Fruit fly (Drosophila melanogaster) whole organism, embryonic: ENCODE results near the gene rasp.

Source experiments
- Adf1 ChIP-seq: fragments of 200-800 bp; sonication (Bioruptor generic); IDR thresholded peaks from 2 replicates; pipeline ENCODE4 v1.3.6; 2022; ENCODE audit warnings: missing biosample characterization, missing genetic modification characterization
- C15 ChIP-seq: fragments of 200-800 bp; sonication (Bioruptor generic); IDR thresholded peaks from 3 replicates; pipeline ENCODE4 v1.3.6; 2022; ENCODE audit warnings: missing biosample characterization, missing genetic modification characterization
- CG10654 ChIP-seq: fragments of 200-800 bp; sonication (Bioruptor generic); optimal IDR thresholded peaks from 2 replicates; lab custom pipeline; 2016; ENCODE audit warnings: missing biosample characterization, missing genetic modification characterization
- CG11093 ChIP-seq: fragments of 200-800 bp; sonication (Bioruptor generic); IDR thresholded peaks from 3 replicates; pipeline ENCODE4 v1.3.6; 2022; ENCODE audit warnings: missing biosample characterization, missing genetic modification characterization
- CG12236 ChIP-seq: fragments of 200-800 bp; sonication (Bioruptor generic); optimal IDR thresholded peaks from 2 replicates; lab custom pipeline; 2016; ENCODE audit warnings: missing biosample characterization, missing genetic modification characterization
- CG14441 ChIP-seq: fragments of 200-800 bp; sonication (Bioruptor generic); IDR thresholded peaks from 2 replicates; pipeline ENCODE4 v1.3.6; 2022; ENCODE audit warnings: missing biosample characterization, missing genetic modification characterization
- CG14667 ChIP-seq: fragments of 200-800 bp; sonication (Bioruptor generic); IDR thresholded peaks from 2 replicates; pipeline ENCODE4 v1.3.6; 2022; ENCODE audit warnings: missing biosample characterization, missing genetic modification characterization
- CG30431 ChIP-seq: fragments of 200-800 bp; sonication (Bioruptor generic); optimal IDR thresholded peaks from 2 replicates; lab custom pipeline; 2017; ENCODE audit warnings: missing biosample characterization, missing genetic modification characterization
- CG31441 ChIP-seq: fragments of 200-800 bp; sonication (Bioruptor generic); IDR thresholded peaks from 2 replicates; pipeline ENCODE4 v1.3.6; 2022; ENCODE audit warnings: missing biosample characterization, missing genetic modification characterization
- CG32772 ChIP-seq: fragments of 200-800 bp; sonication (Bioruptor generic); IDR thresholded peaks from 2 replicates; pipeline ENCODE4 v1.3.6; 2022; ENCODE audit warnings: missing biosample characterization, missing genetic modification characterization
- CG4854 ChIP-seq: fragments of 200-800 bp; sonication (Bioruptor generic); optimal IDR thresholded peaks from 2 replicates; lab custom pipeline; 2016; ENCODE audit warnings: missing biosample characterization, missing genetic modification characterization, inconsistent platforms
- CG5953 ChIP-seq: fragments of 200-800 bp; sonication (Bioruptor generic); IDR thresholded peaks from 2 replicates; pipeline ENCODE4 v1.3.6; 2022; ENCODE audit warnings: missing biosample characterization, missing genetic modification characterization
- CG6791 ChIP-seq: fragments of 200-800 bp; sonication (Bioruptor generic); IDR thresholded peaks from 3 replicates; pipeline ENCODE4 v1.3.6; 2022; ENCODE audit warnings: missing biosample characterization, missing genetic modification characterization; ENCODE audit not compliant: partially characterized antibody
- CG7987 ChIP-seq: fragments of 200-800 bp; sonication (Bioruptor generic); optimal IDR thresholded peaks from 2 replicates; lab custom pipeline; 2018; ENCODE audit warnings: missing biosample characterization, mild to moderate bottlenecking, missing genetic modification characterization, moderate library complexity
- CG8359 ChIP-seq: fragments of 200-800 bp; sonication (Bioruptor generic); optimal IDR thresholded peaks from 2 replicates; lab custom pipeline; 2017; ENCODE audit warnings: missing biosample characterization, mild to moderate bottlenecking, missing genetic modification characterization, borderline replicate concordance
- CG9727 ChIP-seq: fragments of 200-800 bp; sonication (Bioruptor generic); optimal IDR thresholded peaks from 3 replicates; lab custom pipeline; 2017; ENCODE audit warnings: missing biosample characterization, mild to moderate bottlenecking, missing genetic modification characterization
- CG9797 ChIP-seq: fragments of 200-800 bp; sonication (Bioruptor generic); optimal IDR thresholded peaks from 3 replicates; lab custom pipeline; 2018; ENCODE audit warnings: missing biosample characterization, mild to moderate bottlenecking, missing genetic modification characterization
- CG9876 ChIP-seq: fragments of 200-800 bp; sonication (Bioruptor generic); optimal IDR thresholded peaks from 2 replicates; lab custom pipeline; 2016; ENCODE audit warnings: missing biosample characterization, missing genetic modification characterization
- CHES-1-like ChIP-seq: fragments of 200-800 bp; sonication (Bioruptor generic); optimal IDR thresholded peaks from 2 replicates; lab custom pipeline; 2016; ENCODE audit warnings: missing biosample characterization, missing genetic modification characterization
- D19A ChIP-seq: fragments of 200-800 bp; optimal IDR thresholded peaks from 3 replicates; lab custom pipeline; 2019; ENCODE audit warnings: missing biosample characterization, mild to moderate bottlenecking, missing genetic modification characterization, moderate library complexity
- Dip3 ChIP-seq: fragments of 200-800 bp; sonication (Bioruptor generic); optimal IDR thresholded peaks from 3 replicates; lab custom pipeline; 2016; ENCODE audit warnings: missing biosample characterization, missing genetic modification characterization
- Dll ChIP-seq: fragments of 200-800 bp; sonication (Bioruptor generic); IDR thresholded peaks from 4 replicates; pipeline ENCODE4 v1.3.6; 2022; ENCODE audit warnings: missing biosample characterization, missing genetic modification characterization; ENCODE audit not compliant: partially characterized antibody
- Elba2 ChIP-seq: fragments of 200-800 bp; sonication (Bioruptor generic); optimal IDR thresholded peaks from 3 replicates; lab custom pipeline; 2016; ENCODE audit warnings: missing biosample characterization, missing genetic modification characterization
- HLH54F ChIP-seq: fragments of 200-800 bp; sonication (Bioruptor generic); optimal IDR thresholded peaks from 3 replicates; lab custom pipeline; 2016; ENCODE audit warnings: missing biosample characterization, missing genetic modification characterization
- Hand ChIP-seq: fragments of 200-800 bp; sonication (Bioruptor generic); optimal IDR thresholded peaks from 2 replicates; lab custom pipeline; 2017; ENCODE audit warnings: mild to moderate bottlenecking, missing biosample characterization, missing genetic modification reagents, missing genetic modification characterization
- Med ChIP-seq: fragments of 200-800 bp; sonication (Bioruptor generic); peaks from one replicate; lab custom pipeline; 2016; ENCODE audit warnings: missing biosample characterization, missing genetic modification characterization, mild to moderate bottlenecking, inconsistent platforms, moderate library complexity
- NK7.1 ChIP-seq: fragments of 200-800 bp; sonication (Bioruptor generic); optimal IDR thresholded peaks from 3 replicates; lab custom pipeline; 2016; ENCODE audit warnings: missing biosample characterization, missing genetic modification characterization
- Usf ChIP-seq: fragments of 200-800 bp; sonication (Bioruptor generic); optimal IDR thresholded peaks from 2 replicates; lab custom pipeline; 2017; ENCODE audit warnings: missing genotype, missing biosample characterization, missing genetic modification characterization
- Xrp1 ChIP-seq: fragments of 200-800 bp; sonication (Bioruptor generic); IDR thresholded peaks from 2 replicates; pipeline ENCODE4 v1.3.6; 2022; ENCODE audit warnings: missing biosample characterization, missing genetic modification characterization
- ab ChIP-seq: fragments of 200-800 bp; sonication (Bioruptor generic); optimal IDR thresholded peaks from 2 replicates; lab custom pipeline; 2016; ENCODE audit warnings: missing biosample characterization, missing genetic modification characterization
- abd-A ChIP-seq: fragments of 200-800 bp; sonication (Bioruptor generic); optimal IDR thresholded peaks from 3 replicates; lab custom pipeline; 2019; ENCODE audit warnings: missing biosample characterization, mild to moderate bottlenecking, missing genetic modification characterization, moderate library complexity
- ac ChIP-seq: fragments of 200-800 bp; sonication (Bioruptor generic); optimal IDR thresholded peaks from 3 replicates; lab custom pipeline; 2017; ENCODE audit warnings: missing biosample characterization, mild to moderate bottlenecking, missing genetic modification characterization
- ase ChIP-seq: fragments of 200-800 bp; sonication (Bioruptor generic); IDR thresholded peaks from 3 replicates; pipeline ENCODE4 v1.3.6; 2022; ENCODE audit warnings: missing biosample characterization, missing genetic modification characterization
- bigmax ChIP-seq: fragments of 200-800 bp; sonication (Bioruptor generic); optimal IDR thresholded peaks from 2 replicates; lab custom pipeline; 2018; ENCODE audit warnings: missing biosample characterization, mild to moderate bottlenecking, missing genetic modification characterization
- bsh ChIP-seq, 2 experiments: fragments of 200-800 bp; sonication (Bioruptor generic); optimal IDR thresholded peaks; 2 replicates each; lab custom pipeline; 2017 to 2018; ENCODE audit warnings: mild to moderate bottlenecking in 2 of 2, missing biosample characterization in 2 of 2, missing genetic modification characterization in 2 of 2, moderate library complexity in 1 of 2
- corto ChIP-seq: fragments of 200-800 bp; sonication (Bioruptor generic); optimal IDR thresholded peaks from 2 replicates; lab custom pipeline; 2016; ENCODE audit warnings: missing biosample characterization, mild to moderate bottlenecking, missing genetic modification characterization, moderate library complexity
- crc ChIP-seq: fragments of 200-800 bp; sonication (Bioruptor generic); optimal IDR thresholded peaks from 2 replicates; lab custom pipeline; 2016; ENCODE audit warnings: missing biosample characterization, missing genetic modification characterization
- crp ChIP-seq, 2 experiments: fragments of 200-800 bp; sonication (Bioruptor generic); optimal IDR thresholded peaks; 2 replicates in 1 of 2; 3 replicates in 1 of 2; lab custom pipeline; 2017; ENCODE audit warnings: missing biosample characterization in 2 of 2, missing genetic modification characterization in 2 of 2, mild to moderate bottlenecking in 1 of 2, moderate library complexity in 1 of 2
- dan ChIP-seq: fragments of 200-800 bp; sonication (Bioruptor generic); IDR thresholded peaks from 2 replicates; pipeline ENCODE4 v1.3.6; 2022; ENCODE audit warnings: missing biosample characterization, missing genetic modification characterization
- dati ChIP-seq: fragments of 200-800 bp; sonication (Bioruptor generic); IDR thresholded peaks from 2 replicates; pipeline ENCODE4 v1.3.6; 2022; ENCODE audit warnings: missing biosample characterization, missing genetic modification characterization
- gem ChIP-seq: fragments of 200-800 bp; sonication (Bioruptor generic); optimal IDR thresholded peaks from 2 replicates; lab custom pipeline; 2019; ENCODE audit warnings: missing biosample characterization, mild to moderate bottlenecking, missing genetic modification characterization, moderate library complexity
- ham ChIP-seq: fragments of 200-800 bp; sonication (Bioruptor generic); IDR thresholded peaks from 2 replicates; pipeline ENCODE4 v1.3.6; 2022; ENCODE audit warnings: missing biosample characterization, missing genetic modification characterization
- hkb ChIP-seq, 2 experiments: fragments of 200-800 bp in 1 of 2; fragments of >200 bp in 1 of 2; sonication (Bioruptor generic) in 1 of 2; IDR thresholded peaks in 1 of 2; optimal IDR thresholded peaks in 1 of 2; 2 replicates each; pipeline versions ENCODE4 v1.3.6 to Lab custom; 2017 to 2022; ENCODE audit warnings: missing biosample characterization in 1 of 2, missing genetic modification characterization in 1 of 2
- org-1 ChIP-seq: fragments of 200-800 bp; sonication (Bioruptor generic); optimal IDR thresholded peaks from 2 replicates; lab custom pipeline; 2017; ENCODE audit warnings: missing biosample characterization, missing genetic modification characterization
- otp ChIP-seq: fragments of 200-800 bp; sonication (Bioruptor generic); IDR thresholded peaks from 3 replicates; pipeline ENCODE4, ENCODE4 v1.3.6; 2022; ENCODE audit warnings: missing biosample characterization, missing genetic modification characterization
- pros ChIP-seq: fragments of 200-800 bp; sonication (Bioruptor generic); optimal IDR thresholded peaks from 3 replicates; lab custom pipeline; 2019; ENCODE audit warnings: missing biosample characterization, mild to moderate bottlenecking, missing genetic modification characterization, moderate library complexity
- rib ChIP-seq: fragments of 200-800 bp; sonication (Bioruptor generic); IDR thresholded peaks from 2 replicates; pipeline ENCODE4 v1.3.6; 2022; ENCODE audit warnings: missing biosample characterization, missing genetic modification characterization
- run ChIP-seq: fragments of 200-800 bp; sonication (Bioruptor generic); optimal IDR thresholded peaks from 3 replicates; lab custom pipeline; 2018; ENCODE audit warnings: missing biosample characterization, mild to moderate bottlenecking, missing genetic modification characterization
- sna ChIP-seq: fragments of 200-800 bp; sonication (Bioruptor generic); IDR thresholded peaks from 2 replicates; pipeline ENCODE4 v1.3.6; 2022; ENCODE audit warnings: missing biosample characterization, missing genetic modification characterization; ENCODE audit not compliant: partially characterized antibody
- tgo ChIP-seq: fragments of 200-800 bp; sonication (Bioruptor generic); IDR thresholded peaks from 3 replicates; pipeline ENCODE4 v1.3.6; 2022; ENCODE audit warnings: missing biosample characterization, missing genetic modification characterization
- tup ChIP-seq: fragments of 200-800 bp; sonication (Bioruptor generic); optimal IDR thresholded peaks from 2 replicates; lab custom pipeline; 2016; ENCODE audit warnings: missing biosample characterization, mild to moderate bottlenecking, missing genetic modification characterization, moderate library complexity
- vvl ChIP-seq: fragments of 200-800 bp; sonication (Bioruptor generic); IDR thresholded peaks from 2 replicates; pipeline ENCODE4 v1.3.6; 2022; ENCODE audit warnings: missing biosample characterization, missing genetic modification characterization

rasp gene

dm6 chr3L:3192333-3192894 is 30.4 kb downstream of the rasp start, which contains the start of gene CG14965 (continued):
- TF ChIP-seq CG11093 (GFP tag; lab: Robert Waterston, UW) (no peak), CG9797 (GFP tag; lab: Kevin White, UChicago) (no peak), Adf1 (GFP tag; lab: Robert Waterston, UW) (no peak), CG4854 (no peak), C15 (GFP tag; lab: Robert Waterston, UW) (no peak), vvl (GFP tag; lab: Robert Waterston, UW) (no peak), Usf (GFP tag; lab: Kevin White, UChicago) (no peak), otp (GFP tag; lab: Robert Waterston, UW) (no peak), Dip3 (GFP tag; lab: Kevin White, UChicago) (no peak), Med (GFP tag; lab: Kevin White, UChicago) (peak; percentile 2), sna (peak; percentile 95), crc (no peak), abd-A (tag; lab: Kevin White, UChicago) (no peak), pros (GFP tag; lab: Kevin White, UChicago) (no peak), HLH54F (no peak), CG30431 (no peak), CG5953 (no peak), Xrp1 (GFP tag; lab: Robert Waterston, UW) (no peak), corto (GFP tag; lab: Kevin White, UChicago) (no peak), bigmax (GFP tag; lab: Kevin White, UChicago) (no peak), ase (GFP tag; lab: Robert Waterston, UW) (no peak), D19A (tag; lab: Kevin White, UChicago) (no peak), crp (GFP tag; optimal IDR thresholded peaks at IDR 0.05; lab: Kevin White, UChicago) (peak in 1 of 2 experiments; percentile 81), CG14441 (GFP tag; lab: Robert Waterston, UW) (peak; percentile 36; the same call in 1 of the 2 replicates), tgo (GFP tag; lab: Robert Waterston, UW) (no peak), CHES-1-like (GFP tag; lab: Kevin White, UChicago) (no peak), CG9876 (GFP tag; lab: Kevin White, UChicago) (no peak), hkb (optimal IDR thresholded peaks at IDR 0.05; lab: Kevin White, UChicago) (peak; percentile 34), hkb (GFP tag; IDR thresholded peaks at IDR 0.05; lab: Robert Waterston, UW) (no peak), rib (GFP tag; lab: Robert Waterston, UW) (no peak), CG12236 (no peak), run (tag; lab: Kevin White, UChicago) (no peak), ab (GFP tag; lab: Kevin White, UChicago) (no peak), Dll (peak; percentile 97), gem (tag; lab: Kevin White, UChicago) (no peak), dan (no peak), dati (GFP tag; lab: Robert Waterston, UW) (no peak)

dm6 chr3L:3192912-3193311 is 30.9 kb downstream of the rasp start, which contains the start of gene Hsp83:
Gene Hsp83 (plus strand): TSS chr3L:3192969.
- TF ChIP-seq CG8359 (GFP tag; lab: Kevin White, UChicago): peak; percentile 93
- peak; percentile 95 for TF ChIP-seq CG9727 (GFP tag; lab: Kevin White, UChicago)
- TF ChIP-seq CG32772 (GFP tag; lab: Robert Waterston, UW): peak; percentile 84
- peak; percentile 45; the same call in 1 of the 2 replicates for TF ChIP-seq ham (GFP tag; lab: Robert Waterston, UW)
- TF ChIP-seq CG31441: peak; percentile 91
- peak; percentile 65 for TF ChIP-seq Usf (GFP tag; lab: Kevin White, UChicago)
- peak; percentile 99 for TF ChIP-seq Hand (GFP tag; lab: Kevin White, UChicago)
- peak; percentile 84 for TF ChIP-seq tup (GFP tag; lab: Kevin White, UChicago)
- peak; percentile 93 for TF ChIP-seq ac
- peak; percentile 95 for TF ChIP-seq org-1
- TF ChIP-seq CG6791 (GFP tag; lab: Robert Waterston, UW): peak; percentile 23; the same call in 1 of the 3 replicates
- peak; percentile 91 for TF ChIP-seq CG10654 (GFP tag; lab: Kevin White, UChicago)
- TF ChIP-seq CG14667: peak; percentile 31; the same call in 1 of the 2 replicates
- TF ChIP-seq NK7.1 (GFP tag; lab: Kevin White, UChicago): peak; percentile 95
- peak; percentile 100 for TF ChIP-seq CG7987 (GFP tag; lab: Kevin White, UChicago)
- TF ChIP-seq bsh (GFP tag; optimal IDR thresholded peaks at IDR 0.05; lab: Kevin White, UChicago): peak; percentile 90 to 91
- TF ChIP-seq Elba2: peak; percentile 68
